Worm (Caenorhabditis elegans) whole organism, L2 larva: ENCODE results near the gene C04A11.2.

Source experiments
- C34F6.9 ChIP-seq: fragments of 150-350 bp; optimal IDR thresholded peaks from 2 replicates; lab custom pipeline; 2014; ENCODE audit warnings: missing biosample characterization, missing genetic modification characterization
- F13H6.1 ChIP-seq: sonication (generic microtip); optimal IDR thresholded peaks from 2 replicates; lab custom pipeline; 2016; ENCODE audit warnings: missing genetic modification characterization, missing compliant biosample characterization
- R02D3.7 ChIP-seq: fragments of 150-350 bp; optimal IDR thresholded peaks from 2 replicates; lab custom pipeline; 2014; ENCODE audit warnings: missing biosample characterization, missing genetic modification characterization
- Y55F3AM.14 ChIP-seq: fragments of 200-800 bp; sonication (Bioruptor generic); optimal IDR thresholded peaks from 2 replicates; lab custom pipeline; 2018; ENCODE audit warnings: mild to moderate bottlenecking, missing genetic modification characterization, missing compliant biosample characterization
- alr-1 ChIP-seq: fragments of 150-350 bp; optimal IDR thresholded peaks from 2 replicates; lab custom pipeline; 2014; ENCODE audit warnings: missing biosample characterization, missing genetic modification characterization
- aly-2 ChIP-seq: fragments of 150-350 bp; optimal IDR thresholded peaks from 2 replicates; lab custom pipeline; 2014; ENCODE audit warnings: missing biosample characterization, missing genetic modification characterization
- ama-1 ChIP-seq: fragments of 150-350 bp; optimal IDR thresholded peaks from 2 replicates; lab custom pipeline; 2018; ENCODE audit warnings: inconsistent platforms
- blmp-1 ChIP-seq: sonication (generic microtip); optimal IDR thresholded peaks from 2 replicates; lab custom pipeline; 2017; ENCODE audit warnings: missing genetic modification characterization, mild to moderate bottlenecking, missing compliant biosample characterization, antibody characterized with exemption, moderate library complexity; ENCODE audit not compliant: insufficient read depth
- ceh-16 ChIP-seq: fragments of 150-350 bp; optimal IDR thresholded peaks from 2 replicates; lab custom pipeline; 2014; ENCODE audit warnings: missing biosample characterization, missing genetic modification characterization
- crh-2 ChIP-seq: sonication (generic microtip); optimal IDR thresholded peaks from 2 replicates; lab custom pipeline; 2017; ENCODE audit warnings: missing biosample characterization, missing genetic modification characterization
- egl-27 ChIP-seq: sonication (generic microtip); optimal IDR thresholded peaks from 3 replicates; lab custom pipeline; 2017; ENCODE audit warnings: missing biosample characterization, missing genetic modification reagents, missing genetic modification characterization
- fos-1 ChIP-seq: fragments of 150-350 bp; optimal IDR thresholded peaks from 2 replicates; lab custom pipeline; 2014; ENCODE audit warnings: missing biosample characterization, missing genetic modification characterization
- gmeb-1 ChIP-seq: fragments of 150-350 bp; optimal IDR thresholded peaks from 2 replicates; lab custom pipeline; 2014; ENCODE audit warnings: missing biosample characterization, missing genetic modification characterization
- lin-13 ChIP-seq: fragments of 150-350 bp; optimal IDR thresholded peaks from 2 replicates; lab custom pipeline; 2014; ENCODE audit warnings: missing biosample characterization, missing genetic modification reagents, missing genetic modification characterization
- lin-39 ChIP-seq: fragments of 150-350 bp; optimal IDR thresholded peaks from 2 replicates; lab custom pipeline; 2014; ENCODE audit warnings: missing biosample characterization, missing genetic modification reagents, missing genetic modification characterization
- lsy-2 ChIP-seq, 2 experiments: fragments of 150-350 bp in 1 of 2; sonication (generic microtip) in 1 of 2; optimal IDR thresholded peaks; 2 replicates each; lab custom pipeline; 2014 to 2017; ENCODE audit warnings: missing biosample characterization in 2 of 2, missing genetic modification characterization in 2 of 2
- mab-5 ChIP-seq: fragments of 150-350 bp; optimal IDR thresholded peaks from 2 replicates; lab custom pipeline; 2014; ENCODE audit warnings: missing biosample characterization, missing genetic modification characterization
- mbf-1 ChIP-seq: sonication (generic microtip); optimal IDR thresholded peaks from 2 replicates; lab custom pipeline; 2017; ENCODE audit warnings: missing biosample characterization, missing genetic modification characterization
- mdl-1 ChIP-seq, 2 experiments: fragments of 150-350 bp in 1 of 2; sonication (generic microtip) in 1 of 2; optimal IDR thresholded peaks; 2 replicates each; lab custom pipeline; 2017; ENCODE audit warnings: missing biosample characterization in 2 of 2, missing genetic modification characterization in 2 of 2
- nhr-10 ChIP-seq: sonication (generic microtip); optimal IDR thresholded peaks from 2 replicates; lab custom pipeline; 2017; ENCODE audit warnings: missing biosample characterization, missing genetic modification characterization
- nhr-11 ChIP-seq: fragments of 150-350 bp; optimal IDR thresholded peaks from 2 replicates; lab custom pipeline; 2014; ENCODE audit warnings: missing biosample characterization, missing genetic modification characterization
- nhr-129 ChIP-seq: fragments of 150-350 bp; optimal IDR thresholded peaks from 2 replicates; lab custom pipeline; 2014; ENCODE audit warnings: missing biosample characterization, missing genetic modification characterization
- nhr-21 ChIP-seq: fragments of 150-350 bp; optimal IDR thresholded peaks from 2 replicates; lab custom pipeline; 2014; ENCODE audit warnings: missing biosample characterization, missing genetic modification characterization
- nhr-25 ChIP-seq: fragments of 150-350 bp; sonication (generic microtip); optimal IDR thresholded peaks from 3 replicates; lab custom pipeline; 2014; ENCODE audit warnings: missing biosample characterization, missing genetic modification characterization
- nhr-6 ChIP-seq: fragments of 150-350 bp; optimal IDR thresholded peaks from 2 replicates; lab custom pipeline; 2014; ENCODE audit warnings: missing biosample characterization, missing genetic modification characterization
- nhr-77 ChIP-seq: fragments of 150-350 bp; optimal IDR thresholded peaks from 2 replicates; lab custom pipeline; 2014; ENCODE audit warnings: missing biosample characterization, missing genetic modification characterization
- peb-1 ChIP-seq: fragments of 150-350 bp; optimal IDR thresholded peaks from 2 replicates; lab custom pipeline; 2014; ENCODE audit warnings: missing biosample characterization, missing genetic modification characterization
- sma-3 ChIP-seq: sonication (generic microtip); optimal IDR thresholded peaks from 2 replicates; lab custom pipeline; 2016; ENCODE audit warnings: missing genetic modification reagents, missing genetic modification characterization, missing compliant biosample characterization
- sma-9 ChIP-seq, 2 experiments: fragments of 150-350 bp in 1 of 2; sonication (generic microtip) in 1 of 2; optimal IDR thresholded peaks; 2 replicates each; lab custom pipeline; 2014 to 2016; ENCODE audit warnings: missing genetic modification characterization in 2 of 2, mild to moderate bottlenecking in 1 of 2, missing biosample characterization in 1 of 2, missing compliant biosample characterization in 1 of 2, missing genetic modification reagents in 1 of 2, moderate library complexity in 1 of 2
- snpc-4 ChIP-seq: fragments of 150-350 bp; optimal IDR thresholded peaks from 2 replicates; lab custom pipeline; 2014; ENCODE audit warnings: missing biosample characterization, missing genetic modification characterization
- unc-39 ChIP-seq: fragments of 150-350 bp; optimal IDR thresholded peaks from 2 replicates; lab custom pipeline; 2014; ENCODE audit warnings: missing biosample characterization, missing genetic modification characterization
- unc-55 ChIP-seq: fragments of 150-350 bp; sonication (generic microtip); optimal IDR thresholded peaks from 3 replicates; lab custom pipeline; 2014; ENCODE audit warnings: missing biosample characterization, missing genetic modification reagents, missing genetic modification characterization
- unc-62 ChIP-seq: fragments of 150-350 bp; optimal IDR thresholded peaks from 2 replicates; lab custom pipeline; 2014; ENCODE audit warnings: missing biosample characterization, missing genetic modification reagents, missing genetic modification characterization
- zag-1 ChIP-seq: fragments of 150-350 bp; optimal IDR thresholded peaks from 2 replicates; lab custom pipeline; 2014; ENCODE audit warnings: missing biosample characterization, missing genetic modification characterization
- ztf-11 ChIP-seq: sonication (generic microtip); optimal IDR thresholded peaks from 2 replicates; lab custom pipeline; 2017; ENCODE audit warnings: missing biosample characterization, missing genetic modification characterization

Gene C04A11.2

ce11 chrX:13687111-13687512 lies 18.5 kb upstream of the C04A11.2 start:
- TF ChIP-seq zag-1 (peak; percentile 25), unc-39 (tag; lab: Kevin White, UChicago) (no peak), nhr-129 (tag; lab: Kevin White, UChicago) (peak; percentile 73), fos-1 (tag; lab: Kevin White, UChicago) (peak; percentile 52), snpc-4 (tag; lab: Kevin White, UChicago) (no peak), mdl-1 (tag; optimal IDR thresholded peaks at IDR 0.05; lab: Kevin White, UChicago) (peak in 1 of 2 experiments; percentile 30), mbf-1 (no peak), R02D3.7 (tag; lab: Kevin White, UChicago) (no peak), mab-5 (tag; lab: Kevin White, UChicago) (peak; percentile 35), alr-1 (tag; lab: Kevin White, UChicago) (no peak), nhr-25 (tag; lab: Kevin White, UChicago) (peak; percentile 72), nhr-21 (tag; lab: Kevin White, UChicago) (peak; percentile 7), nhr-77 (tag; lab: Kevin White, UChicago) (no peak), sma-9 (GFP tag; optimal IDR thresholded peaks at IDR 0.05; lab: Kevin White, UChicago) (peak; percentile 66), sma-9 (tag; optimal IDR thresholded peaks at IDR 0.05; lab: Kevin White, UChicago) (no peak), crh-2 (peak; percentile 37), blmp-1 (tag; lab: Kevin White, UChicago) (peak; percentile 12), Y55F3AM.14 (GFP tag; lab: Kevin White, UChicago) (peak; percentile 63), nhr-6 (peak; percentile 14), sma-3 (GFP tag; lab: Kevin White, UChicago) (peak; percentile 14), aly-2 (tag; lab: Kevin White, UChicago) (no peak), lsy-2 (tag; optimal IDR thresholded peaks at IDR 0.05; lab: Kevin White, UChicago) (peak in 1 of 2 experiments; percentile 58), C34F6.9 (tag; lab: Kevin White, UChicago) (peak; percentile 60), unc-55 (GFP tag; lab: Kevin White, UChicago) (peak; percentile 70), nhr-10 (no peak), gmeb-1 (no peak), egl-27 (no peak), ztf-11 (tag; lab: Kevin White, UChicago) (no peak), F13H6.1 (peak; percentile 61), ceh-16 (tag; lab: Kevin White, UChicago) (peak; percentile 68), lin-13 (GFP tag; lab: Kevin White, UChicago) (peak; percentile 13)

ce11 chrX:13685725-13686124 lies 17.1 kb upstream of the C04A11.2 start:
- TF ChIP-seq unc-55 (GFP tag; lab: Kevin White, UChicago) (no peak), gmeb-1 (no peak), nhr-11 (tag; lab: Kevin White, UChicago) (no peak), fos-1 (tag; lab: Kevin White, UChicago) (peak; percentile 59), blmp-1 (tag; lab: Kevin White, UChicago) (no peak), nhr-21 (tag; lab: Kevin White, UChicago) (no peak), crh-2 (peak; percentile 22), lin-39 (tag; lab: Kevin White, UChicago) (no peak), sma-9 (GFP tag; optimal IDR thresholded peaks at IDR 0.05; lab: Kevin White, UChicago) (peak; percentile 47), sma-9 (tag; optimal IDR thresholded peaks at IDR 0.05; lab: Kevin White, UChicago) (no peak)
- TF ChIP-seq, all 48 proteins: peak for 3

- TF ChIP-seq blmp-1 (tag; lab: Kevin White, UChicago), result peak; percentile 9
- TF ChIP-seq mbf-1, result no peak
- TF ChIP-seq ama-1 (lab: Kevin White, UChicago), result no peak
- no peak for TF ChIP-seq nhr-77 (tag; lab: Kevin White, UChicago)
- no peak for TF ChIP-seq nhr-6
- TF ChIP-seq aly-2 (tag; lab: Kevin White, UChicago), result no peak
- TF ChIP-seq nhr-11 (tag; lab: Kevin White, UChicago), result no peak
- TF ChIP-seq unc-62 (GFP tag; lab: Kevin White, UChicago), result no peak
These were observed 8.3 kb upstream of the C04A11.2 start, which contains the start of gene gck-4 for ce11 chrX:13676892-13677291. TSS of gene gck-4 (plus strand) at chrX:13677192.

ce11 chrX:13675444-13675843 lies 6.8 kb upstream of the C04A11.2 start:
- TF ChIP-seq F13H6.1 (peak; percentile 59), peb-1 (tag; lab: Kevin White, UChicago) (peak; percentile 15), alr-1 (tag; lab: Kevin White, UChicago) (no peak), sma-3 (GFP tag; lab: Kevin White, UChicago) (peak; percentile 27)
